Worm (Caenorhabditis elegans) whole organism, young adult: ENCODE data around the gene F42A9.6.

Source experiments
- Y67H2A.10 ChIP-seq: fragments of 200-800 bp; sonication (Bioruptor generic); conservative IDR thresholded peaks from 2 replicates; pipeline ENCODE4 v1.3.6; 2022; ENCODE audit warnings: missing genetic modification reagents, missing genetic modification characterization, missing compliant biosample characterization
- ama-1 ChIP-seq, 3 experiments: fragments of 150-350 bp in 1 of 3; sonication (generic microtip) in 2 of 3; optimal IDR thresholded peaks; 2 replicates each; lab custom pipeline; 2014 to 2018; ENCODE audit warnings: missing biosample characterization in 2 of 3, missing genetic modification characterization in 2 of 3, missing genetic modification reagents in 2 of 3
- ccch-3 ChIP-seq: fragments of 200-800 bp; sonication (Bioruptor generic); optimal IDR thresholded peaks from 2 replicates; lab custom pipeline; 2018; ENCODE audit warnings: mild to moderate bottlenecking, missing genetic modification characterization, missing compliant biosample characterization
- cebp-2 ChIP-seq: fragments of 200-800 bp; sonication (Bioruptor generic); IDR thresholded peaks from 2 replicates; pipeline ENCODE4 v1.3.6; 2022; ENCODE audit warnings: missing genetic modification characterization, missing compliant biosample characterization
- let-607 ChIP-seq, 2 experiments: fragments of 200-800 bp in 1 of 2; sonication (Bioruptor generic) in 1 of 2; sonication (generic microtip) in 1 of 2; optimal IDR thresholded peaks; 2 replicates each; lab custom pipeline; 2016 to 2018; ENCODE audit warnings: mild to moderate bottlenecking in 2 of 2, missing compliant biosample characterization in 2 of 2, missing genetic modification characterization in 2 of 2, moderate library complexity in 2 of 2, missing genotype in 1 of 2
- lin-26 ChIP-seq: fragments of 200-800 bp; sonication (Bioruptor generic); IDR thresholded peaks from 2 replicates; pipeline ENCODE4 v1.3.6; 2022; ENCODE audit warnings: missing genetic modification reagents, missing genetic modification characterization, missing compliant biosample characterization
- nhr-90 ChIP-seq: sonication (generic microtip); optimal IDR thresholded peaks from 2 replicates; lab custom pipeline; 2016; ENCODE audit warnings: missing genotype, mild to moderate bottlenecking, missing genetic modification characterization, missing compliant biosample characterization
- rcor-1 ChIP-seq: fragments of 200-800 bp; sonication (Bioruptor generic); IDR thresholded peaks from 2 replicates; pipeline ENCODE4 v1.3.6; 2022; ENCODE audit warnings: missing genetic modification reagents, missing genetic modification characterization, missing compliant biosample characterization
- snpc-4 ChIP-seq, 5 experiments: fragments of 150-350 bp in 1 of 5; sonication (generic microtip) in 4 of 5; optimal IDR thresholded peaks; 2 replicates each; lab custom pipeline; 2014 to 2018; ENCODE audit warnings: missing genetic modification characterization in 5 of 5, missing biosample characterization in 3 of 5, antibody characterized with exemption in 2 of 5, mild to moderate bottlenecking in 2 of 5, missing compliant biosample characterization in 2 of 5, missing genotype in 2 of 5, moderate library complexity in 2 of 5, missing genetic modification reagents in 1 of 5
- unc-62 ChIP-seq: fragments of 150-350 bp; optimal IDR thresholded peaks from 2 replicates; lab custom pipeline; 2014; ENCODE audit warnings: missing biosample characterization, missing genetic modification reagents, missing genetic modification characterization
- zfh-2 ChIP-seq: fragments of 200-800 bp; sonication (Bioruptor generic); conservative IDR thresholded peaks from 2 replicates; pipeline ENCODE4 v1.3.6; 2022; ENCODE audit warnings: missing genetic modification reagents, missing genetic modification characterization, missing compliant biosample characterization

ce11 chrIV:8608204-8608603, 830 bp upstream of the F42A9.6 start:
- TF ChIP-seq snpc-4 (GFP tag; optimal IDR thresholded peaks at IDR 0.05; lab: Kevin White, UChicago) (no peak), snpc-4 (tag; optimal IDR thresholded peaks at IDR 0.05; lab: Kevin White, UChicago) (no peak), Y67H2A.10 (GFP tag; lab: Robert Waterston, UW) (no peak), nhr-90 (tag; lab: Kevin White, UChicago) (no peak), let-607 (tag; optimal IDR thresholded peaks at IDR 0.05; lab: Kevin White, UChicago) (no peak), ccch-3 (no peak), lin-26 (GFP tag; lab: Robert Waterston, UW) (no peak), zfh-2 (GFP tag; lab: Robert Waterston, UW) (no peak), ama-1 (optimal IDR thresholded peaks at IDR 0.05; lab: Kevin White, UChicago) (no peak), ama-1 (GFP tag; optimal IDR thresholded peaks at IDR 0.05; lab: Kevin White, UChicago) (no peak), rcor-1 (GFP tag; lab: Robert Waterston, UW) (no peak), unc-62 (GFP tag; lab: Kevin White, UChicago) (no peak), cebp-2 (GFP tag; lab: Robert Waterston, UW) (no peak)
